Fruit fly (Drosophila melanogaster): ENCODE data around the gene CG31229.

CG31229 gene

dm6 chr3R:18667659-18668248, at the start of gene CG31229 (continued):
- TF ChIP-seq Meics (GFP tag; optimal IDR thresholded peaks at IDR 0.05) (no peak), ATbp (GFP tag; optimal IDR thresholded peaks at IDR 0.05) (no peak), CG11456 (GFP tag; IDR thresholded peaks at IDR 0.05) (no peak), Pdp1 (GFP tag; optimal IDR thresholded peaks at IDR 0.05) (peak in 1 of 2 experiments; percentile 97), Aef1 (GFP tag; IDR thresholded peaks at IDR 0.05) (no peak), D (optimal IDR thresholded peaks at IDR 0.05) (no peak), D (GFP tag; optimal IDR thresholded peaks at IDR 0.05) (no peak), Poxn (GFP tag; IDR thresholded peaks at IDR 0.05) (no peak), mam (GFP tag; optimal IDR thresholded peaks at IDR 0.05) (no peak), ham (GFP tag; IDR thresholded peaks at IDR 0.05) (no peak), toy (GFP tag; IDR thresholded peaks at IDR 0.05) (no peak), bsh (GFP tag; optimal IDR thresholded peaks at IDR 0.05) (peak in 1 of 2 experiments; percentile 15), Bdp1 (GFP tag; optimal IDR thresholded peaks at IDR 0.05) (no peak), Nf-YA (GFP tag; IDR thresholded peaks at IDR 0.05) (no peak), pan (optimal IDR thresholded peaks at IDR 0.05) (no peak), pan (GFP tag; optimal IDR thresholded peaks at IDR 0.05 in 1 of 2, IDR thresholded peaks at IDR 0.05 in 1 of 2) (no peak), CG11085 (GFP tag; IDR thresholded peaks at IDR 0.05) (no peak), CG42726 (GFP tag; IDR thresholded peaks at IDR 0.05; ENCODE audit: partially characterized antibody) (no peak), Mad (GFP tag; optimal IDR thresholded peaks at IDR 0.05) (no peak), H2.0 (GFP tag; IDR thresholded peaks at IDR 0.05) (no peak), run (tag; optimal IDR thresholded peaks at IDR 0.05) (no peak), Myb (GFP tag; optimal IDR thresholded peaks at IDR 0.05) (peak; percentile 5), CG12071 (GFP tag; optimal IDR thresholded peaks at IDR 0.05) (no peak), corto (GFP tag; optimal IDR thresholded peaks at IDR 0.05) (no peak), CG5180 (GFP tag; optimal IDR thresholded peaks at IDR 0.05) (no peak), cato (GFP tag; optimal IDR thresholded peaks at IDR 0.05; ENCODE audit: borderline replicate concordance) (no peak), MESR4 (GFP tag; optimal IDR thresholded peaks at IDR 0.05) (peak; percentile 53), Hr3 (GFP tag; optimal IDR thresholded peaks at IDR 0.05) (no peak), ems (GFP tag; optimal IDR thresholded peaks at IDR 0.05) (no peak), CG11696 (GFP tag; IDR thresholded peaks at IDR 0.05) (no peak), CG11723 (GFP tag; optimal IDR thresholded peaks at IDR 0.05) (no peak), Neu2 (GFP tag; optimal IDR thresholded peaks at IDR 0.05; ENCODE audit: borderline replicate concordance) (no peak), CG4617 (GFP tag; optimal IDR thresholded peaks at IDR 0.05; ENCODE audit: borderline replicate concordance) (peak; percentile 41), sens (GFP tag) (peak; percentile 72), CG2116 (GFP tag; optimal IDR thresholded peaks at IDR 0.05) (peak; percentile 62), CG34224 (GFP tag; IDR thresholded peaks at IDR 0.05; ENCODE audit: partially characterized antibody) (peak; percentile 57), lilli (GFP tag; optimal IDR thresholded peaks at IDR 0.05) (no peak), al (GFP tag; IDR thresholded peaks at IDR 0.05) (no peak), CG7556 (GFP tag; optimal IDR thresholded peaks at IDR 0.05) (no peak), MTF-1 (GFP tag; optimal IDR thresholded peaks at IDR 0.05; ENCODE audit: borderline replicate concordance) (no peak), PHDP (tag; optimal IDR thresholded peaks at IDR 0.05) (no peak), Jarid2 (GFP tag; optimal IDR thresholded peaks at IDR 0.05) (no peak), CG9876 (GFP tag; optimal IDR thresholded peaks at IDR 0.05) (no peak), salm (tag; optimal IDR thresholded peaks at IDR 0.05) (no peak), jigr1 (GFP tag; IDR thresholded peaks at IDR 0.05) (no peak), chif (GFP tag; optimal IDR thresholded peaks at IDR 0.05) (no peak), CG2129 (GFP tag; IDR thresholded peaks at IDR 0.05; ENCODE audit: partially characterized antibody) (0 out of 2 replicates have a peak, but pooled peaks have one; percentile 13), Ets97D (GFP tag; optimal IDR thresholded peaks at IDR 0.05) (no peak), D19A (tag; optimal IDR thresholded peaks at IDR 0.05) (no peak), fru (optimal IDR thresholded peaks at IDR 0.05) (no peak), Hey (tag; optimal IDR thresholded peaks at IDR 0.05) (no peak)

Data from whole organism, embryonic.